Worm (Caenorhabditis elegans) whole organism, early embryonic: ENCODE results near the gene T28A11.4.

Experiments used
- B0310.2 ChIP-seq: sonication (generic microtip); optimal IDR thresholded peaks from 2 replicates; lab custom pipeline; 2016; ENCODE audit warnings: mild to moderate bottlenecking, missing genetic modification characterization, missing compliant biosample characterization
- F13C5.2 ChIP-seq: sonication (generic microtip); optimal IDR thresholded peaks from 2 replicates; lab custom pipeline; 2017; ENCODE audit warnings: mild to moderate bottlenecking, missing genetic modification characterization, inconsistent platforms, missing compliant biosample characterization
- aly-1 ChIP-seq: sonication (generic microtip); optimal IDR thresholded peaks from 2 replicates; lab custom pipeline; 2016; ENCODE audit warnings: missing genetic modification characterization, missing compliant biosample characterization
- ama-1 ChIP-seq: fragments of 150-350 bp; optimal IDR thresholded peaks from 2 replicates; lab custom pipeline; 2014
- ceh-13 ChIP-seq: fragments of 200-800 bp; sonication (Bioruptor generic); optimal IDR thresholded peaks from 2 replicates; lab custom pipeline; 2018; ENCODE audit warnings: mild to moderate bottlenecking, missing genetic modification characterization, missing compliant biosample characterization
- ceh-36 ChIP-seq: sonication (generic microtip); optimal IDR thresholded peaks from 2 replicates; lab custom pipeline; 2016; ENCODE audit warnings: missing genetic modification characterization, inconsistent platforms, missing compliant biosample characterization
- ets-7 ChIP-seq: sonication (generic microtip); optimal IDR thresholded peaks from 2 replicates; lab custom pipeline; 2016; ENCODE audit warnings: missing genotype, missing genetic modification characterization, missing compliant biosample characterization
- flt-1 ChIP-seq: fragments of 200-800 bp; sonication (Bioruptor generic); IDR thresholded peaks from 2 replicates; pipeline ENCODE4 v1.3.6; 2022; ENCODE audit warnings: missing genetic modification characterization, missing compliant biosample characterization
- hmbx-1 ChIP-seq: sonication (generic microtip); optimal IDR thresholded peaks from 2 replicates; lab custom pipeline; 2016; ENCODE audit warnings: mild to moderate bottlenecking, missing genetic modification characterization, missing compliant biosample characterization
- hmg-4 ChIP-seq: fragments of 200-800 bp; sonication (Bioruptor generic); optimal IDR thresholded peaks from 2 replicates; lab custom pipeline; 2018; ENCODE audit warnings: mild to moderate bottlenecking, missing genetic modification characterization, missing compliant biosample characterization
- hnd-1 ChIP-seq: sonication (generic microtip); optimal IDR thresholded peaks from 2 replicates; lab custom pipeline; 2016; ENCODE audit warnings: missing genetic modification characterization, missing compliant biosample characterization
- pes-1 ChIP-seq: fragments of 200-800 bp; sonication (Bioruptor generic); IDR thresholded peaks from 2 replicates; pipeline ENCODE4 v1.3.6; 2022; ENCODE audit warnings: missing genetic modification reagents, missing genetic modification characterization, missing compliant biosample characterization
- scrt-1 ChIP-seq: fragments of 200-800 bp; sonication (Bioruptor generic); IDR thresholded peaks from 2 replicates; pipeline ENCODE4 v1.3.6; 2022; ENCODE audit warnings: missing genetic modification characterization, missing compliant biosample characterization
- sea-1 ChIP-seq: fragments of 200-800 bp; sonication (Bioruptor generic); conservative IDR thresholded peaks from 2 replicates; pipeline ENCODE4 v1.3.6; 2022; ENCODE audit warnings: missing genetic modification characterization, missing compliant biosample characterization
- tbx-11 ChIP-seq: fragments of 200-800 bp; sonication (Bioruptor generic); IDR thresholded peaks from 2 replicates; pipeline ENCODE4 v1.3.6; 2022; ENCODE audit warnings: missing genetic modification characterization, missing compliant biosample characterization
- tbx-37 ChIP-seq: fragments of 200-800 bp; sonication (Bioruptor generic); conservative IDR thresholded peaks from 2 replicates; pipeline ENCODE4 v1.3.6; 2022; ENCODE audit warnings: missing genetic modification reagents, missing genetic modification characterization, missing compliant biosample characterization
- tra-4 ChIP-seq: sonication (generic microtip); optimal IDR thresholded peaks from 2 replicates; lab custom pipeline; 2017; ENCODE audit warnings: missing genetic modification characterization, missing compliant biosample characterization

T28A11.4 gene

DNA sequence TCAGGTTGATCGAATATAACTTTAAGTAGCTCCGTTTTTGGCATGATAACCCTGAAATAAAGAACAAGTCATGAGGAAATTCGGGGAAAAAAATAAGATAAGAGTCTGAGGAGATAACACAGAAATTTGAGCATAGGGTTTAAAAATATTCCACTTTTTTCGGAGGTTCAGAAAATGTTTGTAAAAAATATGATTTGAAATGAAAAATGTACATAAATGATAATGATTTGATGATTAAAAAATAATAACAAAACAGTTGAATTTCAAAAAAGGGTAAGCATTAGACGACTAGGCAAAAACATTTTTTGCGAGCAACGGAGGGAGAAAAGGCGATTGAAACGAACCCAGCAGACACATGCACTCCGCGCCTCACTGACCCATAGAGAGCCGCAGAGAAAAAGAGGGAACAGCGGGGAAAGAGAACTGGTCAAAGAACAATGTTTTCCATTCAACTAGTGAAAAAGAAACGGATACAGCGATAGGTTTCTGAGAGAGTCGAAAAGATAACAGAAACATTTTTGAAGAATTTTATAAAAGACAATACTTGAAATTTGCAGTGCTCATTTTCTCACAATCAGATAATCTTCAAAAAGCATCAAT, 38.3 kb downstream of the T28A11.4 start, which contains the start of gene arrd-18:
TSS of gene arrd-18 (minus strand) at position 51 of the 600 bp plus-strand sequence.
- TF ChIP-seq F13C5.2 (tag; lab: Kevin White, UChicago) (no peak), tbx-37 (GFP tag; lab: Robert Waterston, UW) (no peak), aly-1 (no peak), sea-1 (GFP tag; lab: Robert Waterston, UW) (no peak), ceh-36 (tag; lab: Kevin White, UChicago) (no peak)

DNA sequence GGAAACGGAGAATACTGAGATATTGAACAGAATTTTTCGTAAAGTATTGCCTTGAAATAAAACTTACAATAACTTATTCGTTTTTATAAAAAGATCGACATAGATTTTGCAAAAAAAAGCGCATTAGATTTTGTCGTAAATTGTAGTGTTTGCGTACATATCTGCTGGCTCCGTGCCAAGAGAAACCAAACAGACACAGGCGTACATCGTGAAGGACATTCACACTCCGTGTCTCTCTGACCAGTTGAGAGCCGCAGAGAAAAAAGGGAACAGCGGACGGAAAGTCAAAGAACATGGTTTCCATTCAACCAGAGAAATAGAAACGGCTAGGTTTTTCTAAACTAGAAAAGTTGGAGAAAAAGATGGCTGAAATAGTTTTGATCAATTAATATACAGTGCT, 41.5 kb downstream of the T28A11.4 start, which contains the start of gene arrd-19:
TSS of gene arrd-19 (minus strand) at position 209 of the 400 bp plus-strand sequence.
- no peak for TF ChIP-seq ama-1 (lab: Kevin White, UChicago)
- no peak for TF ChIP-seq pes-1
- no peak for TF ChIP-seq B0310.2 (tag; lab: Kevin White, UChicago)
- no peak for TF ChIP-seq hnd-1
- TF ChIP-seq scrt-1 (GFP tag; lab: Robert Waterston, UW): no peak
- TF ChIP-seq ets-7 (tag; lab: Kevin White, UChicago): no peak
- no peak for TF ChIP-seq tra-4 (tag; lab: Kevin White, UChicago)
- no peak for TF ChIP-seq sea-1 (GFP tag; lab: Robert Waterston, UW)
- no peak for TF ChIP-seq tbx-11 (GFP tag; lab: Robert Waterston, UW)

DNA sequence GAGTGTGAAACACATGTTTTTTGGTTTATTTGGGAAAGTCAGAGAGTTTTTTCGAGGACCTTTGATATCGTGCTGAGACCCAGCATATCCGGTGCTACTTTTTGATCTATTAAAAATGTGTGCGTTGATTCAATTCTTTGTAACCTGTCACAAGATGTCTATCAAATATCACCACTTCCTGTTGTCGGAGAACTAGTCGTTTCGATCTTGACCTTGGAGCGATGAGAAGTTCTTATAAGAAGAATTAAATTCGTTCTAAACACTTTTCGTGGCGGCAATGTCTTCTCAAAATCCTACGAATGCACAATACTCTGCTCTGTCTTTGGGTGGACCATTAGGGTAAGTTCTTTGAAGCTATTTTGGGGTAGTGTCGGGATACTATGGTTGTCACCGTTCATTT, 42.3 kb downstream of the T28A11.4 start, which contains the start of gene F35F10.1:
TSS of gene F35F10.1 (plus strand) at position 200 of the 400 bp plus-strand sequence.
- TF ChIP-seq F13C5.2 (tag; lab: Kevin White, UChicago) (no peak), ceh-36 (tag; lab: Kevin White, UChicago) (no peak), flt-1 (no peak), ama-1 (lab: Kevin White, UChicago) (no peak), hmbx-1 (tag; lab: Kevin White, UChicago) (no peak), hnd-1 (no peak), tbx-37 (GFP tag; lab: Robert Waterston, UW) (no peak), ceh-13 (no peak), pes-1 (no peak), hmg-4 (no peak), sea-1 (GFP tag; lab: Robert Waterston, UW) (no peak)

DNA sequence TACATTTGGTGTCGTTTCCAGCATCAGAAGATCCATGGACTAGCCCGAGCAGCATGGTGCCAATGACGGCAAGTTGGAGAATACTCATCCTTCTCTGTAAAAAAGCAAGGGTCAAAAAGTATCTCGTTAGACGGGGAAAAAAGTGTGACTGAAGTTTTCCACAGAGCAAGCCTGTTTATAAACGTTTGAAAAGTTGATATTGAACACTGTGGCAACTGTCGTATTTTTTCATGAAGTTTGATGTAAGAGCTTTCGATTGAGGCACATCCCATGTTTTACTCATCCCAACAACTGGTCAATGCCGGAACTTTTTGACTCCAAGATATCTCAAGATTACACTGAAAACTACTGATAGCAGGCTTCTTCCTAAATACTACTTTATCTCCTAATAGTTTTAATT, 45.1 kb downstream of the T28A11.4 start, which contains the start of gene F35F10.13:
TSS of gene F35F10.13 (minus strand) at position 101 of the 400 bp plus-strand sequence.
- TF ChIP-seq aly-1 (no peak), ets-7 (tag; lab: Kevin White, UChicago) (no peak), scrt-1 (GFP tag; lab: Robert Waterston, UW) (no peak)

DNA sequence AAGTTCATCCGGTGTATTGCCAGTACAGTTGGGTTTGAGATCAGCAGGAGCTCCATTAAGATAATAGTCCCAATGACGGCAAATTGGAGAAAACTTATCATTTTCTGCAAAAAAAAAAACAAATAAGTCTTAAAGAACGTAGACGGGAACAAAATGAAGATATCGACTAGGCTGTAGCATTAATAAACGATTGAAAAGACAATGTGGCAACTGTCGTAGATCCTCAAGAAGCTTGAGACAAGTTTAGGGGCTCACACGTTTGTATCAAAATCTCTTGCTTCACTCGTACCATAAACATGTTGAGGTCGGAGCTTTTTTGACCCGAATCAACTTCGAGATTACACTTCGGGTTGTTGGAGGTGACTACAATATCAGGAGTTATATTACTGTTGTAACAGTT, 46.2 kb downstream of the T28A11.4 start, which contains the start of gene F35F10.14:
TSS of gene F35F10.14 (minus strand) at position 101 of the 400 bp plus-strand sequence.
- TF ChIP-seq pes-1 (no peak), aly-1 (no peak), ceh-36 (tag; lab: Kevin White, UChicago) (no peak), sea-1 (GFP tag; lab: Robert Waterston, UW) (no peak), tbx-37 (GFP tag; lab: Robert Waterston, UW) (no peak)

DNA sequence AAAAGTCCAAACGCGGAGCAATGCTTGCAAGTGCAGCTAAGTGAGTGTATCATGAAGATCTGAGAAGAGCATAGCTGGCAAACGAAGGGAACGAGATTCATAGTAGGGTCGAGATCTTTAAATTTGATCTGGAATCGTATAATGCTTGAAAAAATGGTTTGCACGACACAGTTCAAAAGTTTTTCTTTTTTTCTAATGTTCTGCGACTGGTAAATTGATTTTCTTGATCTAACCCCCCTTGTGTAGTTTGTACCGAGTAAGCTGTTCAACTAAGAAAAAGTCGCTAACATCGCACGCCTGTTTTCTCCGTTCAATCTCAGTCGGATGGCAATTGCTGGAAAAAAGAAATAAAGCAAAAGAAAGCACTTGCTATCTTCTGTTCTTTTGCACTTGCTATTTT, 46.6 kb downstream of the T28A11.4 start, which contains the start of gene C17B7.14:
TSS of gene C17B7.14 (minus strand) at position 101 of the 400 bp plus-strand sequence.
- TF ChIP-seq hmg-4: no peak
- no peak for TF ChIP-seq F13C5.2 (tag; lab: Kevin White, UChicago)
- TF ChIP-seq ceh-36 (tag; lab: Kevin White, UChicago): no peak
- no peak for TF ChIP-seq sea-1 (GFP tag; lab: Robert Waterston, UW)
- TF ChIP-seq tra-4 (tag; lab: Kevin White, UChicago): no peak
- TF ChIP-seq B0310.2 (tag; lab: Kevin White, UChicago): no peak
- no peak for TF ChIP-seq ets-7 (tag; lab: Kevin White, UChicago)
- TF ChIP-seq scrt-1 (GFP tag; lab: Robert Waterston, UW): no peak
- TF ChIP-seq pes-1: no peak
- no peak for TF ChIP-seq ama-1 (lab: Kevin White, UChicago)
- TF ChIP-seq tbx-37 (GFP tag; lab: Robert Waterston, UW): no peak
- TF ChIP-seq flt-1: no peak
- TF ChIP-seq hmbx-1 (tag; lab: Kevin White, UChicago): no peak
- TF ChIP-seq ceh-13: no peak
- no peak for TF ChIP-seq tbx-11 (GFP tag; lab: Robert Waterston, UW)
- no peak for TF ChIP-seq hnd-1
- TF ChIP-seq aly-1: no peak
